Worm (Caenorhabditis elegans) whole organism, early embryonic: ENCODE results near the gene C17E7.13.

ENCODE experiments used
- B0310.2 ChIP-seq: sonication (generic microtip); optimal IDR thresholded peaks from 2 replicates; lab custom pipeline; 2016; ENCODE audit warnings: mild to moderate bottlenecking, missing genetic modification characterization, missing compliant biosample characterization
- F13C5.2 ChIP-seq: sonication (generic microtip); optimal IDR thresholded peaks from 2 replicates; lab custom pipeline; 2017; ENCODE audit warnings: mild to moderate bottlenecking, missing genetic modification characterization, inconsistent platforms, missing compliant biosample characterization
- aly-1 ChIP-seq: sonication (generic microtip); optimal IDR thresholded peaks from 2 replicates; lab custom pipeline; 2016; ENCODE audit warnings: missing genetic modification characterization, missing compliant biosample characterization
- ama-1 ChIP-seq: fragments of 150-350 bp; optimal IDR thresholded peaks from 2 replicates; lab custom pipeline; 2014
- ceh-13 ChIP-seq: fragments of 200-800 bp; sonication (Bioruptor generic); optimal IDR thresholded peaks from 2 replicates; lab custom pipeline; 2018; ENCODE audit warnings: mild to moderate bottlenecking, missing genetic modification characterization, missing compliant biosample characterization
- ceh-36 ChIP-seq: sonication (generic microtip); optimal IDR thresholded peaks from 2 replicates; lab custom pipeline; 2016; ENCODE audit warnings: missing genetic modification characterization, inconsistent platforms, missing compliant biosample characterization
- ets-7 ChIP-seq: sonication (generic microtip); optimal IDR thresholded peaks from 2 replicates; lab custom pipeline; 2016; ENCODE audit warnings: missing genotype, missing genetic modification characterization, missing compliant biosample characterization
- flt-1 ChIP-seq: fragments of 200-800 bp; sonication (Bioruptor generic); IDR thresholded peaks from 2 replicates; pipeline ENCODE4 v1.3.6; 2022; ENCODE audit warnings: missing genetic modification characterization, missing compliant biosample characterization
- hmbx-1 ChIP-seq: sonication (generic microtip); optimal IDR thresholded peaks from 2 replicates; lab custom pipeline; 2016; ENCODE audit warnings: mild to moderate bottlenecking, missing genetic modification characterization, missing compliant biosample characterization
- hmg-4 ChIP-seq: fragments of 200-800 bp; sonication (Bioruptor generic); optimal IDR thresholded peaks from 2 replicates; lab custom pipeline; 2018; ENCODE audit warnings: mild to moderate bottlenecking, missing genetic modification characterization, missing compliant biosample characterization
- hnd-1 ChIP-seq: sonication (generic microtip); optimal IDR thresholded peaks from 2 replicates; lab custom pipeline; 2016; ENCODE audit warnings: missing genetic modification characterization, missing compliant biosample characterization
- pes-1 ChIP-seq: fragments of 200-800 bp; sonication (Bioruptor generic); IDR thresholded peaks from 2 replicates; pipeline ENCODE4 v1.3.6; 2022; ENCODE audit warnings: missing genetic modification reagents, missing genetic modification characterization, missing compliant biosample characterization
- scrt-1 ChIP-seq: fragments of 200-800 bp; sonication (Bioruptor generic); IDR thresholded peaks from 2 replicates; pipeline ENCODE4 v1.3.6; 2022; ENCODE audit warnings: missing genetic modification characterization, missing compliant biosample characterization
- sea-1 ChIP-seq: fragments of 200-800 bp; sonication (Bioruptor generic); conservative IDR thresholded peaks from 2 replicates; pipeline ENCODE4 v1.3.6; 2022; ENCODE audit warnings: missing genetic modification characterization, missing compliant biosample characterization
- tbx-11 ChIP-seq: fragments of 200-800 bp; sonication (Bioruptor generic); IDR thresholded peaks from 2 replicates; pipeline ENCODE4 v1.3.6; 2022; ENCODE audit warnings: missing genetic modification characterization, missing compliant biosample characterization
- tbx-37 ChIP-seq: fragments of 200-800 bp; sonication (Bioruptor generic); conservative IDR thresholded peaks from 2 replicates; pipeline ENCODE4 v1.3.6; 2022; ENCODE audit warnings: missing genetic modification reagents, missing genetic modification characterization, missing compliant biosample characterization
- tra-4 ChIP-seq: sonication (generic microtip); optimal IDR thresholded peaks from 2 replicates; lab custom pipeline; 2017; ENCODE audit warnings: missing genetic modification characterization, missing compliant biosample characterization

The C17E7.13 gene

ce11 chrV:3889113-3889512, at the start of gene C17E7.13:
TSS of gene C17E7.13 (minus strand) at chrV:3889288.
- TF ChIP-seq sea-1 (GFP tag; lab: Robert Waterston, UW): no peak
- TF ChIP-seq ceh-36 (tag; lab: Kevin White, UChicago): no peak

DNA sequence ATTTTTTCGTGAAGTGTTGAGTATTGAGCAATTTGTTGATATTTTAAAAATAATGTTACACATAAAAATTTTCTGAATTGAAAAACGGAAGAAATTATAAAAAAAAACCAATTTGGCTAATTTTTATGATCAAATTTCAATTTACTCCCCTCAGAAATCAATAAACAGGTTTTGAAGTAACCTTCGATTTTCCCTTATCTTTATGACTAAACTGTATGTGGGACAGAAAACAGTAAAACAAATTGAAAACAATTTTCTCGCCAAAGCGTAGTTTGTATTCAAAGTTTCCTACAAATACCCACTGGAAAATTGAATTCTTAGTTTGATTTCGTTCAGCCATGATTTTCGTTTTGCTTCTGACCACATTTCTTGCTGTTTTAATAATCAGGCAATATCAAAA, 49.7 kb upstream of the C17E7.13 start, which contains the start of gene cyp-35B1:
cyp-35B1 (plus strand) TSS at position 244 of the 400 bp plus-strand sequence.
- TF ChIP-seq tra-4 (tag; lab: Kevin White, UChicago): no peak
- no peak for TF ChIP-seq pes-1
- TF ChIP-seq aly-1: no peak
- TF ChIP-seq hmg-4 (GFP tag; lab: Kevin White, UChicago): no peak
- TF ChIP-seq F13C5.2: no peak
- no peak for TF ChIP-seq tbx-11 (GFP tag; lab: Robert Waterston, UW)
- TF ChIP-seq ama-1 (lab: Kevin White, UChicago): no peak

- no peak for TF ChIP-seq scrt-1 (GFP tag; lab: Robert Waterston, UW)
- TF ChIP-seq aly-1: no peak
- TF ChIP-seq ceh-13: no peak
- no peak for TF ChIP-seq tra-4 (tag; lab: Kevin White, UChicago)
- no peak for TF ChIP-seq tbx-37 (GFP tag; lab: Robert Waterston, UW)
- no peak for TF ChIP-seq pes-1
- no peak for TF ChIP-seq ama-1 (lab: Kevin White, UChicago)
- TF ChIP-seq hmbx-1 (tag; lab: Kevin White, UChicago): no peak
- no peak for TF ChIP-seq hnd-1 (tag; lab: Kevin White, UChicago)
- no peak for TF ChIP-seq tbx-11 (GFP tag; lab: Robert Waterston, UW)
- TF ChIP-seq F13C5.2: no peak
- TF ChIP-seq B0310.2 (tag; lab: Kevin White, UChicago): no peak
- no peak for TF ChIP-seq ceh-36 (tag; lab: Kevin White, UChicago)
- no peak for TF ChIP-seq ets-7 (tag; lab: Kevin White, UChicago)
- no peak for TF ChIP-seq hmg-4 (GFP tag; lab: Kevin White, UChicago)
- TF ChIP-seq flt-1 (GFP tag; lab: Robert Waterston, UW): no peak
- no peak for TF ChIP-seq sea-1 (GFP tag; lab: Robert Waterston, UW)
These were observed 46.9 kb upstream of the C17E7.13 start, which contains the start of gene cyp-35A5 for ce11 chrV:3935892-3936478. TSS of gene cyp-35A5 (plus strand) at chrV:3936326.

DNA sequence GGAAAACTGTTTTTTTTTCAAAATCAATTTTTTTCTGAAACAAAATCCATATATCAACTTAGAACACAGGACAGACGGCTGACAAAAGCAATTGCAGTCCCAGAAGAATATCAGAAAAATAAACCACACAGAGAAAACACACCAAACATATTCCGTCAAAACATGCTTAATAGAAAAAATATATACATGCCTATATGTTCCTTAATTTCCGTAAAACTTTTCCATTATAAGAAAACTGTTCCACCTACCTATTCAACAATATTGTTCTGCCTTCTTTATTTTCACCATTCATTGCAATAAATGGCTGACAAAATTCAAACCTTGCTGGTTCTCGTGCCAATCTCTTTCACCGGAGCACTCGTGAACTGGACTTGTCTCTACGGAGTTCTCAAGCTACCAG, 42.2 kb upstream of the C17E7.13 start, which contains the start of gene srx-63:
srx-63 (plus strand) TSS at position 301 of the 400 bp plus-strand sequence.
- no peak for TF ChIP-seq F13C5.2
- TF ChIP-seq pes-1: no peak
- TF ChIP-seq hmbx-1 (tag; lab: Kevin White, UChicago): no peak
- no peak for TF ChIP-seq flt-1 (GFP tag; lab: Robert Waterston, UW)
- no peak for TF ChIP-seq tra-4 (tag; lab: Kevin White, UChicago)
- TF ChIP-seq ama-1 (lab: Kevin White, UChicago): no peak
- no peak for TF ChIP-seq ceh-13
- TF ChIP-seq ceh-36 (tag; lab: Kevin White, UChicago): no peak
- no peak for TF ChIP-seq tbx-37 (GFP tag; lab: Robert Waterston, UW)
- no peak for TF ChIP-seq hmg-4 (GFP tag; lab: Kevin White, UChicago)
- no peak for TF ChIP-seq B0310.2 (tag; lab: Kevin White, UChicago)
- TF ChIP-seq aly-1: no peak
- no peak for TF ChIP-seq hnd-1 (tag; lab: Kevin White, UChicago)
- no peak for TF ChIP-seq sea-1 (GFP tag; lab: Robert Waterston, UW)
- no peak for TF ChIP-seq ets-7 (tag; lab: Kevin White, UChicago)
- no peak for TF ChIP-seq tbx-11 (GFP tag; lab: Robert Waterston, UW)
- no peak for TF ChIP-seq scrt-1 (GFP tag; lab: Robert Waterston, UW)

DNA sequence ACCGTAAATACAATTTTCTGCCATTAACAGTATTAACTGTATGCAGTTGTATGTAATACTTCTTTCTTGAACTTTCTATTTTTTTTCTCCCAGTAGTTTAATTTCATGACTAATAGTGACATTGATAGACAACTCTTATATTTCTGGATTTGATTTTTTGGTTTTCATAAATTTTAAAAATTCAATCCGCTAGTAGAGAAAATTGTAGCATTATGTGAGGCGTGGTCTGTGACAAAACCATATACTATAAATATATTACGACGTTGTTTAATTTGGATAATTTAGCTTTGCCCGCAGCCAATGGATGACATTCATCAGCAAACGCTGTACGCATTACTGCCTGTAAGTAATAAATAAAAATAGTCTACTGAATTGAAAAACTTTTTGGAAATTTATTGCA, 40.0 kb upstream of the C17E7.13 start, which contains the start of gene srx-64:
srx-64 (plus strand) TSS at position 301 of the 400 bp plus-strand sequence.
- TF ChIP-seq hmbx-1 (tag; lab: Kevin White, UChicago): no peak

ce11 chrV:3927522-3927921, 38.4 kb upstream of the C17E7.13 start:
- TF ChIP-seq sea-1 (GFP tag; lab: Robert Waterston, UW): no peak
- TF ChIP-seq flt-1 (GFP tag; lab: Robert Waterston, UW): no peak
- no peak for TF ChIP-seq ets-7 (tag; lab: Kevin White, UChicago)
- no peak for TF ChIP-seq ceh-36 (tag; lab: Kevin White, UChicago)
- no peak for TF ChIP-seq pes-1
- TF ChIP-seq hmg-4 (GFP tag; lab: Kevin White, UChicago): no peak
- TF ChIP-seq scrt-1 (GFP tag; lab: Robert Waterston, UW): no peak
- TF ChIP-seq B0310.2 (tag; lab: Kevin White, UChicago): no peak
- TF ChIP-seq hmbx-1 (tag; lab: Kevin White, UChicago): no peak
- no peak for TF ChIP-seq tbx-37 (GFP tag; lab: Robert Waterston, UW)
- TF ChIP-seq tbx-11 (GFP tag; lab: Robert Waterston, UW): no peak
- no peak for TF ChIP-seq ceh-13
- TF ChIP-seq hnd-1 (tag; lab: Kevin White, UChicago): no peak
- TF ChIP-seq tra-4 (tag; lab: Kevin White, UChicago): no peak
- TF ChIP-seq ama-1 (lab: Kevin White, UChicago): no peak
- no peak for TF ChIP-seq F13C5.2
- TF ChIP-seq aly-1: no peak

- TF ChIP-seq scrt-1 (GFP tag; lab: Robert Waterston, UW): no peak
- TF ChIP-seq tbx-11 (GFP tag; lab: Robert Waterston, UW): no peak
- TF ChIP-seq B0310.2 (tag; lab: Kevin White, UChicago): no peak
- TF ChIP-seq hmg-4 (GFP tag; lab: Kevin White, UChicago): no peak
- no peak for TF ChIP-seq tbx-37 (GFP tag; lab: Robert Waterston, UW)
- TF ChIP-seq sea-1 (GFP tag; lab: Robert Waterston, UW): no peak
- no peak for TF ChIP-seq pes-1
- no peak for TF ChIP-seq hnd-1 (tag; lab: Kevin White, UChicago)
- no peak for TF ChIP-seq ets-7 (tag; lab: Kevin White, UChicago)
- no peak for TF ChIP-seq tra-4 (tag; lab: Kevin White, UChicago)
- no peak for TF ChIP-seq aly-1
- no peak for TF ChIP-seq F13C5.2
- no peak for TF ChIP-seq ama-1 (lab: Kevin White, UChicago)
These were observed 33.5 kb upstream of the C17E7.13 start for ce11 chrV:3922547-3922946.
